Fruit fly (Drosophila melanogaster): Measurements from ENCODE around the gene CG34299.

The CG34299 gene

DNA sequence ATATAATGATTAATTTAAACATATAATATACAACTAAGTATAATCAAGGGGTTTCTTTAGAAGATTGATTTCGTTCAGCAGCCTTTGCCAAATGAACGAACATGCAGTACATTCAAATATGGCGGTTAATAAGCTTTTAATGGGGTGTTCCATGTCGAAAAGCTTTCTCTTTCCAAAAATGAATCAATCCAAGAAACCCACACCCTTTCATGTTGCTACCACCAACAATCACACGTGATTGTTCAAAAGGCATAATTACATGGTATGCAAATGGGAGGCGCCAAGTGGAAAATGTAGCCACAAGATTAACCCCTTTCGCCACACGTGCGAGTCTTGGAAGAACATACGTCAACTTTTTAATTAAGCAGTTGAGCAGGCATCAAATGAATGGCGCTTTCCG, 43.4 kb upstream of the CG34299 start (continued):
- TF ChIP-seq prd (optimal IDR thresholded peaks at IDR 0.05) (no peak), prd (GFP tag; IDR thresholded peaks at IDR 0.05) (no peak), dan (GFP tag; IDR thresholded peaks at IDR 0.05) (no peak), danr (GFP tag; IDR thresholded peaks at IDR 0.05) (no peak), schlank (tag; optimal IDR thresholded peaks at IDR 0.05) (no peak), jigr1 (GFP tag; IDR thresholded peaks at IDR 0.05) (no peak), CG17802 (tag; optimal IDR thresholded peaks at IDR 0.05) (no peak), dati (GFP tag; IDR thresholded peaks at IDR 0.05) (no peak), hbn (GFP tag; IDR thresholded peaks at IDR 0.05; ENCODE audit: partially characterized antibody) (no peak), her (GFP tag; optimal IDR thresholded peaks at IDR 0.05) (no peak), dysf (GFP tag; IDR thresholded peaks at IDR 0.05) (no peak), CG43689 (GFP tag; IDR thresholded peaks at IDR 0.05) (no peak), gt (GFP tag; IDR thresholded peaks at IDR 0.05) (no peak), Nf-YA (GFP tag; IDR thresholded peaks at IDR 0.05) (no peak), CG15514 (GFP tag; optimal IDR thresholded peaks at IDR 0.05) (peak; percentile 71), klu (GFP tag; IDR thresholded peaks at IDR 0.05) (no peak), tx (GFP tag; optimal IDR thresholded peaks at IDR 0.05) (no peak), CG6791 (GFP tag; IDR thresholded peaks at IDR 0.05; ENCODE audit: partially characterized antibody) (no peak), Hr39 (optimal IDR thresholded peaks at IDR 0.05) (no peak)

DNA sequence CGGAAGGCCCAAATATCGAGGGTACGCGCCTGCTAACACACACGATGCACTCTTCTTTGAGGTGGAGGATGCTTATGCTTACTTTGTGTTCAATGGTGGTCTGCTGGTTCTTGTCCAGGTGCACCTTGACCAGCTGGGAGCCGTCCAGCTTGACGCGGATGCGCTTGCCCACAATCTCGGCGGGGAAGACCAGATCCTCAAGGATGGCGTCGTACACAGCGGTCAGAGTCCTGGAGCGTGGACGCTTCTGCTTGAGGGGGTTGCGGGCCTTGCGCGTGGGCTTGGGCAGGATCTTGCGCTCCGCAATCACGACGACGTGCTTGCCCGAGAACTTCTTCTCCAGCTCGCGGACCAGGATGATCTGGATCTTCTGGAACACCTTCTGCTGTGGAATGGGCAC, 41.4 kb upstream of the CG34299 start:
- no peak for TF ChIP-seq CG1832 (GFP tag; optimal IDR thresholded peaks at IDR 0.05)
- TF ChIP-seq ara (GFP tag; IDR thresholded peaks at IDR 0.05), result peak; percentile 28; the same call in 1 of the 2 replicates
- no peak for TF ChIP-seq Asciz (GFP tag; optimal IDR thresholded peaks at IDR 0.05)
- no peak for TF ChIP-seq Hr78 (GFP tag; optimal IDR thresholded peaks at IDR 0.05)
- TF ChIP-seq caup (GFP tag; optimal IDR thresholded peaks at IDR 0.05; ENCODE audit: severe bottlenecking), result no peak
- peak; percentile 80 for TF ChIP-seq Med (GFP tag)
- no peak for TF ChIP-seq ATbp (GFP tag; optimal IDR thresholded peaks at IDR 0.05)
- no peak for TF ChIP-seq CG4424 (GFP tag; optimal IDR thresholded peaks at IDR 0.05)
- no peak for TF ChIP-seq CG1529 (GFP tag; optimal IDR thresholded peaks at IDR 0.05)
- no peak for TF ChIP-seq shn (GFP tag; optimal IDR thresholded peaks at IDR 0.05)
- TF ChIP-seq lola (GFP tag; optimal IDR thresholded peaks at IDR 0.05), result no peak
- 0 out of 2 replicates have a peak, but pooled peaks have one; percentile 7 for TF ChIP-seq CG16779 (GFP tag; IDR thresholded peaks at IDR 0.05)
- no peak for TF ChIP-seq zfh2 (GFP tag; optimal IDR thresholded peaks at IDR 0.05)
- no peak for TF ChIP-seq mld (GFP tag; IDR thresholded peaks at IDR 0.05; ENCODE audit: partially characterized antibody)
- TF ChIP-seq Drgx (GFP tag; IDR thresholded peaks at IDR 0.05), result no peak
- TF ChIP-seq CG2116 (GFP tag; optimal IDR thresholded peaks at IDR 0.05), result no peak
- no peak for TF ChIP-seq CG2678 (tag; optimal IDR thresholded peaks at IDR 0.05)
- TF ChIP-seq ERR (GFP tag; optimal IDR thresholded peaks at IDR 0.05), result no peak
- TF ChIP-seq Nf-YB (GFP tag; optimal IDR thresholded peaks at IDR 0.05), result no peak
- no peak for TF ChIP-seq CG11560 (tag; IDR thresholded peaks at IDR 0.05)
- TF ChIP-seq CG3407 (GFP tag; optimal IDR thresholded peaks at IDR 0.05), result no peak
- TF ChIP-seq CG3838 (GFP tag; optimal IDR thresholded peaks at IDR 0.05), result no peak
- no peak for TF ChIP-seq lilli (GFP tag; optimal IDR thresholded peaks at IDR 0.05)
- no peak for TF ChIP-seq h (optimal IDR thresholded peaks at IDR 0.05)
- TF ChIP-seq tio (GFP tag; optimal IDR thresholded peaks at IDR 0.05), result no peak
- TF ChIP-seq trh (GFP tag; optimal IDR thresholded peaks at IDR 0.05), result no peak
- no peak for TF ChIP-seq CG2889 (GFP tag; IDR thresholded peaks at IDR 0.05)
- no peak for TF ChIP-seq CG14014 (GFP tag; IDR thresholded peaks at IDR 0.05)
- TF ChIP-seq Ets65A (GFP tag), result peak; percentile 52
- no peak for TF ChIP-seq dimm (GFP tag; IDR thresholded peaks at IDR 0.05)
- no peak for TF ChIP-seq MTF-1 (GFP tag; optimal IDR thresholded peaks at IDR 0.05; ENCODE audit: borderline replicate concordance)
- no peak for TF ChIP-seq zf30C (GFP tag; optimal IDR thresholded peaks at IDR 0.05)

Data from whole organism, embryonic.